Fruit fly (Drosophila melanogaster): Measurements from ENCODE around the gene CG7573.

Gene CG7573

dm6 chr3L:11325671-11326306 is 14.2 kb downstream of the CG7573 start (continued):
- 0 out of 2 replicates have a peak, but pooled peaks have one; percentile 23 for TF ChIP-seq CG16779 (GFP tag; IDR thresholded peaks at IDR 0.05)
- peak; percentile 51 for TF ChIP-seq CG15011 (GFP tag; optimal IDR thresholded peaks at IDR 0.05)
- no peak for TF ChIP-seq CG10274 (GFP tag; optimal IDR thresholded peaks at IDR 0.05)
- TF ChIP-seq gcm (GFP tag; optimal IDR thresholded peaks at IDR 0.05), result peak; percentile 53
- 0 out of 3 replicates have a peak, but pooled peaks have one; percentile 42 for TF ChIP-seq CG2889 (GFP tag; IDR thresholded peaks at IDR 0.05)
- TF ChIP-seq br (optimal IDR thresholded peaks at IDR 0.05), result no peak
- peak; percentile 23 for TF ChIP-seq emc (GFP tag; optimal IDR thresholded peaks at IDR 0.05)
- TF ChIP-seq Atf6 (GFP tag; IDR thresholded peaks at IDR 0.05), result peak; percentile 58; the same call in 1 of the 2 replicates
- TF ChIP-seq CG10431 (GFP tag; optimal IDR thresholded peaks at IDR 0.05), result no peak
- peak in 1 of 3 experiments; percentile 77 for TF ChIP-seq lola (GFP tag; optimal IDR thresholded peaks at IDR 0.05)
- peak; percentile 84 for TF ChIP-seq CG17359 (tag; optimal IDR thresholded peaks at IDR 0.05)
- TF ChIP-seq onecut (GFP tag; IDR thresholded peaks at IDR 0.05), result peak; percentile 68
- TF ChIP-seq Vsx1 (GFP tag; optimal IDR thresholded peaks at IDR 0.05), result peak; percentile 55
- no peak for TF ChIP-seq bigmax (GFP tag; optimal IDR thresholded peaks at IDR 0.05)
- no peak for TF ChIP-seq Lhr (GFP tag; optimal IDR thresholded peaks at IDR 0.05)
- peak; percentile 67 for TF ChIP-seq CG18599 (GFP tag; optimal IDR thresholded peaks at IDR 0.05)
- TF ChIP-seq gfzf (GFP tag; optimal IDR thresholded peaks at IDR 0.05), result no peak
- TF ChIP-seq CG14014 (GFP tag; IDR thresholded peaks at IDR 0.05), result peak; percentile 50; the same call in 1 of the 2 replicates
- TF ChIP-seq CG1233 (GFP tag; optimal IDR thresholded peaks at IDR 0.05), result peak; percentile 73
- peak; percentile 60; the same call in 1 of the 2 replicates for TF ChIP-seq Nf-YA (GFP tag; IDR thresholded peaks at IDR 0.05)
- peak; percentile 17 for TF ChIP-seq ERR (GFP tag; optimal IDR thresholded peaks at IDR 0.05)
- TF ChIP-seq pzg (GFP tag; optimal IDR thresholded peaks at IDR 0.05), result no peak
- TF ChIP-seq CG15514 (GFP tag; optimal IDR thresholded peaks at IDR 0.05), result peak; percentile 18
- no peak for TF ChIP-seq fd102C (GFP tag; optimal IDR thresholded peaks at IDR 0.05)
- 0 out of 2 replicates have a peak, but pooled peaks have one; percentile 24 for TF ChIP-seq CG43689 (GFP tag; IDR thresholded peaks at IDR 0.05)
- peak; percentile 71 for TF ChIP-seq Dad (GFP tag; optimal IDR thresholded peaks at IDR 0.05)
- TF ChIP-seq nerfin-2 (GFP tag; IDR thresholded peaks at IDR 0.05; ENCODE audit: partially characterized antibody), result no peak
- TF ChIP-seq CG3995 (GFP tag; optimal IDR thresholded peaks at IDR 0.05), result peak; percentile 5
- TF ChIP-seq CG9817 (tag; optimal IDR thresholded peaks at IDR 0.05), result no peak
- no peak for TF ChIP-seq sd (tag; optimal IDR thresholded peaks at IDR 0.05)
- peak; percentile 63 for TF ChIP-seq Elba2 (GFP tag; optimal IDR thresholded peaks at IDR 0.05)
- TF ChIP-seq GATAe (GFP tag; conservative IDR thresholded peaks at IDR 0.05), result no peak
- peak; percentile 44; the same call in 1 of the 2 replicates for TF ChIP-seq CG14667 (GFP tag; IDR thresholded peaks at IDR 0.05)
- peak; percentile 81 for TF ChIP-seq fd96Cb (tag; optimal IDR thresholded peaks at IDR 0.05)
- peak; percentile 78 for TF ChIP-seq Chrac-16 (GFP tag; optimal IDR thresholded peaks at IDR 0.05)
- TF ChIP-seq lmd (GFP tag; IDR thresholded peaks at IDR 0.05), result peak; percentile 66
- peak; percentile 48 for TF ChIP-seq Nf-YB (GFP tag; optimal IDR thresholded peaks at IDR 0.05)
- peak; percentile 33 for TF ChIP-seq Ets97D (GFP tag; optimal IDR thresholded peaks at IDR 0.05)
- TF ChIP-seq nerfin-1 (tag; optimal IDR thresholded peaks at IDR 0.05), result peak; percentile 64
- TF ChIP-seq HmgD (GFP tag; optimal IDR thresholded peaks at IDR 0.05), result peak; percentile 39
- peak; percentile 50; the same call in 1 of the 2 replicates for TF ChIP-seq Awh (GFP tag; IDR thresholded peaks at IDR 0.05)
- no peak for TF ChIP-seq ash1 (GFP tag; optimal IDR thresholded peaks at IDR 0.05)
- TF ChIP-seq nmo (GFP tag; optimal IDR thresholded peaks at IDR 0.05), result peak; percentile 80
- peak; percentile 79 for TF ChIP-seq sens-2 (GFP tag; IDR thresholded peaks at IDR 0.05)
- no peak for TF ChIP-seq CG12769 (tag; optimal IDR thresholded peaks at IDR 0.05)
- peak; percentile 60 for TF ChIP-seq btn (GFP tag; optimal IDR thresholded peaks at IDR 0.05)
- peak; percentile 63; the same call in 1 of the 3 replicates for TF ChIP-seq CG7357 (GFP tag; IDR thresholded peaks at IDR 0.05)
- no peak for TF ChIP-seq CG1832 (GFP tag; optimal IDR thresholded peaks at IDR 0.05)

Measured in whole organism, embryonic.